Fruit fly (Drosophila melanogaster) whole organism, embryonic: ENCODE measurements around the gene CG32073.

Experiments
- Adf1 ChIP-seq: fragments of 200-800 bp; sonication (Bioruptor generic); IDR thresholded peaks from 2 replicates; pipeline ENCODE4 v1.3.6; 2022; ENCODE audit warnings: missing biosample characterization, missing genetic modification characterization
- Asciz ChIP-seq: fragments of 200-800 bp; sonication (Bioruptor generic); optimal IDR thresholded peaks from 2 replicates; lab custom pipeline; 2017; ENCODE audit warnings: missing biosample characterization, mild to moderate bottlenecking, missing genetic modification characterization, missing genetic modification reagents
- CG10267 ChIP-seq: fragments of 200-800 bp; sonication (Bioruptor generic); optimal IDR thresholded peaks from 2 replicates; lab custom pipeline; 2018; ENCODE audit warnings: missing biosample characterization, mild to moderate bottlenecking, missing genetic modification characterization, moderate library complexity
- CG10431 ChIP-seq: fragments of 200-800 bp; sonication (Bioruptor generic); optimal IDR thresholded peaks from 3 replicates; lab custom pipeline; 2018; ENCODE audit warnings: missing biosample characterization, mild to moderate bottlenecking, missing genetic modification characterization
- CG12236 ChIP-seq: fragments of 200-800 bp; sonication (Bioruptor generic); optimal IDR thresholded peaks from 2 replicates; lab custom pipeline; 2016; ENCODE audit warnings: missing biosample characterization, missing genetic modification characterization
- CG12299 ChIP-seq: fragments of 200-800 bp; sonication (Bioruptor generic); optimal IDR thresholded peaks from 2 replicates; lab custom pipeline; 2018; ENCODE audit warnings: missing biosample characterization, mild to moderate bottlenecking, missing genetic modification characterization
- CG12659 ChIP-seq: fragments of 200-800 bp; sonication (Bioruptor generic); optimal IDR thresholded peaks from 3 replicates; lab custom pipeline; 2017; ENCODE audit warnings: mild to moderate bottlenecking, missing biosample characterization, missing genetic modification reagents, missing genetic modification characterization
- CG13296 ChIP-seq: fragments of 200-800 bp; sonication (Bioruptor generic); optimal IDR thresholded peaks from 3 replicates; lab custom pipeline; 2018; ENCODE audit warnings: missing biosample characterization, mild to moderate bottlenecking, missing genetic modification characterization
- CG14710 ChIP-seq: fragments of 200-800 bp; sonication (Bioruptor generic); optimal IDR thresholded peaks from 3 replicates; lab custom pipeline; 2019; ENCODE audit warnings: missing biosample characterization, mild to moderate bottlenecking, missing genetic modification characterization, moderate library complexity
- CG15269 ChIP-seq: fragments of 200-800 bp; sonication (Bioruptor generic); optimal IDR thresholded peaks from 2 replicates; lab custom pipeline; 2018; ENCODE audit warnings: missing biosample characterization, mild to moderate bottlenecking, missing genetic modification characterization, moderate library complexity
- CG1603 ChIP-seq: fragments of 200-800 bp; sonication (Bioruptor generic); optimal IDR thresholded peaks from 2 replicates; lab custom pipeline; 2019; ENCODE audit warnings: missing biosample characterization, mild to moderate bottlenecking, missing genetic modification characterization, moderate library complexity
- CG1792 ChIP-seq: fragments of 200-800 bp; sonication (Bioruptor generic); optimal IDR thresholded peaks from 2 replicates; lab custom pipeline; 2016; ENCODE audit warnings: missing biosample characterization, missing genetic modification characterization
- CG2129 ChIP-seq: fragments of 200-800 bp; sonication (Bioruptor generic); IDR thresholded peaks from 2 replicates; pipeline ENCODE4 v1.3.6; 2022; ENCODE audit warnings: missing biosample characterization, missing genetic modification characterization; ENCODE audit not compliant: partially characterized antibody
- CG30403 ChIP-seq: fragments of 200-800 bp; sonication (Bioruptor generic); optimal IDR thresholded peaks from 3 replicates; lab custom pipeline; 2016; ENCODE audit warnings: missing biosample characterization, missing genetic modification characterization
- CG3847 ChIP-seq: fragments of 200-800 bp; sonication (Bioruptor generic); IDR thresholded peaks from 2 replicates; pipeline ENCODE4 v1.3.6; 2022; ENCODE audit warnings: missing biosample characterization, missing genetic modification characterization
- CG4360 ChIP-seq: fragments of 200-800 bp; sonication (Bioruptor generic); IDR thresholded peaks from 2 replicates; pipeline ENCODE4 v1.3.6; 2022; ENCODE audit warnings: missing biosample characterization, missing genetic modification characterization
- CG4707 ChIP-seq: fragments of 200-800 bp; sonication (Bioruptor generic); optimal IDR thresholded peaks from 2 replicates; lab custom pipeline; 2018; ENCODE audit warnings: missing biosample characterization, mild to moderate bottlenecking, missing genetic modification characterization, moderate library complexity
- CG4854 ChIP-seq: fragments of 200-800 bp; sonication (Bioruptor generic); optimal IDR thresholded peaks from 2 replicates; lab custom pipeline; 2016; ENCODE audit warnings: missing biosample characterization, missing genetic modification characterization, inconsistent platforms
- CG6689 ChIP-seq: fragments of 200-800 bp; sonication (Bioruptor generic); IDR thresholded peaks from 2 replicates; pipeline ENCODE4 v1.3.6; 2022; ENCODE audit warnings: missing biosample characterization, missing genetic modification characterization
- CG8944 ChIP-seq: fragments of 200-800 bp; sonication (Bioruptor generic); optimal IDR thresholded peaks from 3 replicates; lab custom pipeline; 2016; ENCODE audit warnings: missing biosample characterization, missing genetic modification characterization
- CTCF ChIP-seq: fragments of 200-800 bp; sonication (Bioruptor generic); optimal IDR thresholded peaks from 2 replicates; lab custom pipeline; 2017; ENCODE audit warnings: missing biosample characterization, mild to moderate bottlenecking, missing genetic modification characterization, moderate library complexity
- Dfd ChIP-seq, 2 experiments: fragments of >200 bp; optimal IDR thresholded peaks; 2 replicates each; lab custom pipeline; 2017; ENCODE audit warnings: missing biosample characterization in 2 of 2, missing genetic modification characterization in 2 of 2
- Dip2 ChIP-seq: fragments of 200-800 bp; sonication (Bioruptor generic); IDR thresholded peaks from 2 replicates; pipeline ENCODE4 v1.3.6; 2022; ENCODE audit warnings: missing biosample characterization, missing genetic modification characterization
- E2f2 ChIP-seq: fragments of 200-800 bp; sonication (Bioruptor generic); IDR thresholded peaks from 2 replicates; pipeline ENCODE4 v1.3.6; 2022; ENCODE audit warnings: missing biosample characterization, missing genetic modification characterization
- Ets97D ChIP-seq: fragments of 200-800 bp; sonication (Bioruptor generic); optimal IDR thresholded peaks from 3 replicates; lab custom pipeline; 2016; ENCODE audit warnings: missing biosample characterization, missing genetic modification characterization
- Hmx ChIP-seq: fragments of 200-800 bp; sonication (Bioruptor generic); optimal IDR thresholded peaks from 2 replicates; lab custom pipeline; 2016; ENCODE audit warnings: missing biosample characterization, missing genetic modification characterization
- MBD-R2 ChIP-seq: fragments of 200-800 bp; sonication (Bioruptor generic); IDR thresholded peaks from 2 replicates; pipeline ENCODE4 v1.3.6; 2022; ENCODE audit warnings: missing biosample characterization, missing genetic modification characterization
- MESR4 ChIP-seq: fragments of 200-800 bp; sonication (Bioruptor generic); optimal IDR thresholded peaks from 2 replicates; lab custom pipeline; 2018; ENCODE audit warnings: missing biosample characterization, mild to moderate bottlenecking, missing genetic modification characterization, moderate library complexity
- Myb ChIP-seq: fragments of 200-800 bp; sonication (Bioruptor generic); optimal IDR thresholded peaks from 2 replicates; lab custom pipeline; 2016; ENCODE audit warnings: missing biosample characterization, missing genetic modification characterization
- Opbp ChIP-seq: fragments of 200-800 bp; sonication (Bioruptor generic); IDR thresholded peaks from 3 replicates; pipeline ENCODE4 v1.3.6; 2022; ENCODE audit warnings: missing biosample characterization, missing genetic modification characterization; ENCODE audit not compliant: partially characterized antibody
- PHDP ChIP-seq: fragments of 200-800 bp; sonication (Bioruptor generic); optimal IDR thresholded peaks from 3 replicates; lab custom pipeline; 2018; ENCODE audit warnings: missing biosample characterization, mild to moderate bottlenecking, missing genetic modification characterization, moderate library complexity
- Pdp1 ChIP-seq, 2 experiments: fragments of 200-800 bp; sonication (Bioruptor generic); optimal IDR thresholded peaks; 3 replicates each; lab custom pipeline; 2016; ENCODE audit warnings: missing biosample characterization in 2 of 2, missing genetic modification characterization in 2 of 2, mild to moderate bottlenecking in 1 of 2, moderate library complexity in 1 of 2
- Rfx ChIP-seq: fragments of 200-800 bp; sonication (Bioruptor generic); IDR thresholded peaks from 2 replicates; pipeline ENCODE4 v1.3.6; 2022; ENCODE audit warnings: missing biosample characterization, missing genetic modification characterization
- Sin3A ChIP-seq: fragments of >200 bp; optimal IDR thresholded peaks from 2 replicates; lab custom pipeline; 2018
- ab ChIP-seq: fragments of 200-800 bp; sonication (Bioruptor generic); optimal IDR thresholded peaks from 2 replicates; lab custom pipeline; 2016; ENCODE audit warnings: missing biosample characterization, missing genetic modification characterization
- ase ChIP-seq: fragments of 200-800 bp; sonication (Bioruptor generic); IDR thresholded peaks from 3 replicates; pipeline ENCODE4 v1.3.6; 2022; ENCODE audit warnings: missing biosample characterization, missing genetic modification characterization
- bcd ChIP-seq: fragments of 200-800 bp; sonication (Bioruptor generic); optimal IDR thresholded peaks from 2 replicates; lab custom pipeline; 2017; ENCODE audit warnings: missing biosample characterization, mild to moderate bottlenecking, missing genetic modification characterization
- crc ChIP-seq: fragments of 200-800 bp; sonication (Bioruptor generic); optimal IDR thresholded peaks from 2 replicates; lab custom pipeline; 2016; ENCODE audit warnings: missing biosample characterization, missing genetic modification characterization
- dimm ChIP-seq: fragments of 200-800 bp; sonication (Bioruptor generic); IDR thresholded peaks from 2 replicates; pipeline ENCODE4 v1.3.6; 2022; ENCODE audit warnings: missing biosample characterization, missing genetic modification characterization
- dpn ChIP-seq, 2 experiments: fragments of 200-800 bp; sonication (Bioruptor generic); optimal IDR thresholded peaks; 3 replicates each; lab custom pipeline; 2016; ENCODE audit warnings: missing biosample characterization in 2 of 2, missing genetic modification characterization in 2 of 2
- dysf ChIP-seq: fragments of 200-800 bp; sonication (Bioruptor generic); IDR thresholded peaks from 3 replicates; pipeline ENCODE4 v1.3.6; 2022; ENCODE audit warnings: missing biosample characterization, missing genetic modification characterization
- ewg ChIP-seq: fragments of 200-800 bp; sonication (Bioruptor generic); optimal IDR thresholded peaks from 3 replicates; lab custom pipeline; 2017; ENCODE audit warnings: mild to moderate bottlenecking, missing biosample characterization, missing genetic modification reagents, missing genetic modification characterization
- gsb-n ChIP-seq: fragments of 200-800 bp; sonication (Bioruptor generic); optimal IDR thresholded peaks from 3 replicates; lab custom pipeline; 2018; ENCODE audit warnings: missing biosample characterization, mild to moderate bottlenecking, missing genetic modification characterization
- hbn ChIP-seq: fragments of 200-800 bp; sonication (Bioruptor generic); IDR thresholded peaks from 2 replicates; pipeline ENCODE4 v1.3.6; 2022; ENCODE audit warnings: missing biosample characterization, missing genetic modification characterization; ENCODE audit not compliant: partially characterized antibody
- inv ChIP-seq: fragments of 200-800 bp; sonication (Bioruptor generic); IDR thresholded peaks from 2 replicates; pipeline ENCODE4 v1.3.6; 2022; ENCODE audit warnings: missing biosample characterization, missing genetic modification characterization; ENCODE audit not compliant: partially characterized antibody
- klu ChIP-seq: fragments of 200-800 bp; sonication (Bioruptor generic); IDR thresholded peaks from 2 replicates; pipeline ENCODE4 v1.3.6; 2022; ENCODE audit warnings: missing biosample characterization, missing genetic modification characterization
- lilli ChIP-seq: fragments of 200-800 bp; sonication (Bioruptor generic); optimal IDR thresholded peaks from 3 replicates; lab custom pipeline; 2016; ENCODE audit warnings: missing biosample characterization, missing genetic modification characterization
- nom ChIP-seq: fragments of 200-800 bp; sonication (Bioruptor generic); optimal IDR thresholded peaks from 2 replicates; lab custom pipeline; 2017; ENCODE audit warnings: missing biosample characterization, missing genetic modification characterization, mild to moderate bottlenecking, moderate library complexity, missing genetic modification reagents
- phol ChIP-seq: fragments of 200-800 bp; sonication (Bioruptor generic); optimal IDR thresholded peaks from 3 replicates; lab custom pipeline; 2018; ENCODE audit warnings: missing biosample characterization, mild to moderate bottlenecking, missing genetic modification characterization, moderate library complexity
- pum ChIP-seq: fragments of 200-800 bp; sonication (Bioruptor generic); optimal IDR thresholded peaks from 2 replicates; lab custom pipeline; 2016; ENCODE audit warnings: missing biosample characterization, missing genetic modification characterization
- pzg ChIP-seq: fragments of 200-800 bp; sonication (Bioruptor generic); optimal IDR thresholded peaks from 3 replicates; lab custom pipeline; 2018; ENCODE audit warnings: missing biosample characterization, mild to moderate bottlenecking, missing genetic modification characterization, moderate library complexity
- ro ChIP-seq: fragments of 200-800 bp; sonication (Bioruptor generic); IDR thresholded peaks from 2 replicates; pipeline ENCODE4 v1.3.6; 2022; ENCODE audit warnings: missing biosample characterization, missing genetic modification characterization
- row ChIP-seq: fragments of 200-800 bp; sonication (Bioruptor generic); IDR thresholded peaks from 3 replicates; pipeline ENCODE4 v1.3.6; 2022; ENCODE audit warnings: missing biosample characterization, missing genetic modification characterization

CG32073 gene

dm6 chr3L:11109454-11109853 is 2.1 kb upstream of the CG32073 start, which contains the start of the genes CG34012 and emei (continued):
- peak; percentile 43 for TF ChIP-seq pzg (GFP tag; lab: Kevin White, UChicago)
- peak; percentile 32 for TF ChIP-seq Myb (GFP tag; lab: Kevin White, UChicago)
- TF ChIP-seq CG1792 (GFP tag; lab: Kevin White, UChicago) = no peak
- TF ChIP-seq Opbp (GFP tag; lab: Robert Waterston, UW) = no peak
- peak in 1 of 2 experiments; percentile 6 for TF ChIP-seq Pdp1 (GFP tag; optimal IDR thresholded peaks at IDR 0.05; lab: Kevin White, UChicago)
- no peak for TF ChIP-seq CG13296 (GFP tag; lab: Kevin White, UChicago)
- TF ChIP-seq CG4707 = no peak
- no peak for TF ChIP-seq inv (GFP tag; lab: Robert Waterston, UW)
- TF ChIP-seq Hmx (GFP tag; lab: Kevin White, UChicago) = no peak
- TF ChIP-seq CG1603 (tag; lab: Kevin White, UChicago) = no peak
- TF ChIP-seq dpn (GFP tag; optimal IDR thresholded peaks at IDR 0.05; lab: Kevin White, UChicago) = no peak
- TF ChIP-seq row = no peak
- no peak for TF ChIP-seq CTCF (GFP tag; lab: Kevin White, UChicago)
- no peak for TF ChIP-seq Rfx
- TF ChIP-seq klu = no peak
- peak; percentile 88 for TF ChIP-seq E2f2
- peak; percentile 54 for TF ChIP-seq phol (tag; lab: Kevin White, UChicago)
- no peak for TF ChIP-seq dysf (GFP tag; lab: Robert Waterston, UW)
- TF ChIP-seq CG10267 (tag; lab: Kevin White, UChicago) = peak; percentile 10
- no peak for TF ChIP-seq ase (GFP tag; lab: Robert Waterston, UW)
- no peak for TF ChIP-seq Dfd (GFP tag; optimal IDR thresholded peaks at IDR 0.05; lab: Kevin White, UChicago)
- TF ChIP-seq CG4360 (GFP tag; lab: Robert Waterston, UW) = no peak
- TF ChIP-seq CG12659 (GFP tag; lab: Kevin White, UChicago) = no peak
- no peak for TF ChIP-seq lilli
- TF ChIP-seq MBD-R2 (GFP tag; lab: Robert Waterston, UW) = peak; percentile 41; the same call in 1 of the 2 replicates
- no peak for TF ChIP-seq Ets97D (GFP tag; lab: Kevin White, UChicago)
- no peak for TF ChIP-seq Dip2 (GFP tag; lab: Robert Waterston, UW)
- no peak for TF ChIP-seq nom
- no peak for TF ChIP-seq CG12299 (tag; lab: Kevin White, UChicago)
- no peak for TF ChIP-seq CG10431
- TF ChIP-seq MESR4 (GFP tag; lab: Kevin White, UChicago) = peak; percentile 55
- TF ChIP-seq CG15269 = no peak
- no peak for TF ChIP-seq PHDP
- no peak for TF ChIP-seq hbn
- TF ChIP-seq CG30403 (GFP tag; lab: Kevin White, UChicago) = no peak
- TF ChIP-seq CG4854 (GFP tag; lab: Kevin White, UChicago) = no peak
- no peak for TF ChIP-seq ro (GFP tag; lab: Robert Waterston, UW)
- TF ChIP-seq CG8944 (GFP tag; lab: Kevin White, UChicago) = no peak
- TF ChIP-seq crc (GFP tag; lab: Kevin White, UChicago) = no peak
- TF ChIP-seq ewg (GFP tag; lab: Kevin White, UChicago) = no peak
- peak; percentile 60 for TF ChIP-seq CG14710 (tag; lab: Kevin White, UChicago)
- TF ChIP-seq bcd (GFP tag; lab: Kevin White, UChicago) = no peak
- TF ChIP-seq Adf1 (GFP tag; lab: Robert Waterston, UW) = no peak
- TF ChIP-seq gsb-n (tag; lab: Kevin White, UChicago) = no peak
- no peak for TF ChIP-seq ab (GFP tag; lab: Kevin White, UChicago)
- TF ChIP-seq Sin3A (lab: Kevin White, UChicago) = peak; percentile 21
- TF ChIP-seq CG2129 = no peak
- no peak for TF ChIP-seq dimm
- TF ChIP-seq pum (GFP tag; lab: Kevin White, UChicago) = no peak
- no peak for TF ChIP-seq Asciz (GFP tag; lab: Kevin White, UChicago)
- no peak for TF ChIP-seq CG6689 (GFP tag; lab: Robert Waterston, UW)
- TF ChIP-seq CG12236 (GFP tag; lab: Kevin White, UChicago) = no peak
- TF ChIP-seq CG3847 (GFP tag; lab: Robert Waterston, UW) = no peak
